Worm (Caenorhabditis elegans) whole organism, L3 larva: ENCODE data around the gene F49C12.4.

ENCODE experiments used
- R02D3.7 ChIP-seq: fragments of 150-350 bp; optimal IDR thresholded peaks from 2 replicates; lab custom pipeline; 2014; ENCODE audit warnings: missing biosample characterization, missing genetic modification characterization
- ZK546.5 ChIP-seq: sonication (generic microtip); optimal IDR thresholded peaks from 2 replicates; lab custom pipeline; 2017; ENCODE audit warnings: missing biosample characterization, missing genetic modification characterization
- aly-2 ChIP-seq: fragments of 150-350 bp; optimal IDR thresholded peaks from 2 replicates; lab custom pipeline; 2014; ENCODE audit warnings: missing biosample characterization, missing genetic modification characterization
- ama-1 ChIP-seq: fragments of 150-350 bp; optimal IDR thresholded peaks from 2 replicates; lab custom pipeline; 2018
- ceh-16 ChIP-seq: sonication (generic microtip); optimal IDR thresholded peaks from 2 replicates; lab custom pipeline; 2017; ENCODE audit warnings: missing biosample characterization, missing genetic modification characterization
- daf-12 ChIP-seq: fragments of 150-350 bp; optimal IDR thresholded peaks from 2 replicates; lab custom pipeline; 2014; ENCODE audit warnings: missing biosample characterization, missing genetic modification reagents, missing genetic modification characterization
- elt-1 ChIP-seq: fragments of 150-350 bp; optimal IDR thresholded peaks from 2 replicates; lab custom pipeline; 2014; ENCODE audit warnings: missing biosample characterization, missing genetic modification characterization
- elt-2 ChIP-seq: sonication (generic microtip); optimal IDR thresholded peaks from 2 replicates; lab custom pipeline; 2016; ENCODE audit warnings: missing genetic modification reagents, mild to moderate bottlenecking, missing genetic modification characterization, missing compliant biosample characterization
- elt-3 ChIP-seq, 3 experiments: fragments of 150-350 bp in 1 of 3; sonication (generic microtip) in 2 of 3; optimal IDR thresholded peaks; 2 replicates in 2 of 3; 4 replicates in 1 of 3; lab custom pipeline; 2014 to 2017; ENCODE audit warnings: missing biosample characterization in 3 of 3, missing genetic modification characterization in 3 of 3
- fkh-10 ChIP-seq: sonication (generic microtip); optimal IDR thresholded peaks from 2 replicates; lab custom pipeline; 2017; ENCODE audit warnings: missing biosample characterization, missing genetic modification reagents, missing genetic modification characterization
- fkh-2 ChIP-seq: fragments of 150-350 bp; optimal IDR thresholded peaks from 2 replicates; lab custom pipeline; 2014; ENCODE audit warnings: missing biosample characterization, missing genetic modification reagents, missing genetic modification characterization
- fos-1 ChIP-seq: fragments of 150-350 bp; optimal IDR thresholded peaks from 2 replicates; lab custom pipeline; 2014; ENCODE audit warnings: missing biosample characterization, missing genetic modification characterization
- hmg-11 ChIP-seq: sonication (generic microtip); optimal IDR thresholded peaks from 2 replicates; lab custom pipeline; 2016; ENCODE audit warnings: missing genetic modification characterization, missing compliant biosample characterization
- jun-1 ChIP-seq: fragments of 150-350 bp; optimal IDR thresholded peaks from 2 replicates; lab custom pipeline; 2014; ENCODE audit warnings: missing biosample characterization, missing genetic modification reagents, missing genetic modification characterization
- lin-15B ChIP-seq: fragments of 150-350 bp; optimal IDR thresholded peaks from 2 replicates; lab custom pipeline; 2014; ENCODE audit warnings: missing biosample characterization, missing genetic modification characterization
- lin-39 ChIP-seq: fragments of 150-350 bp; optimal IDR thresholded peaks from 2 replicates; lab custom pipeline; 2018; ENCODE audit warnings: missing biosample characterization, missing genetic modification reagents, missing genetic modification characterization
- mdl-1 ChIP-seq: fragments of 150-350 bp; optimal IDR thresholded peaks from 2 replicates; lab custom pipeline; 2014; ENCODE audit warnings: missing biosample characterization, missing genetic modification characterization
- mml-1 ChIP-seq: fragments of 150-350 bp; sonication (generic microtip); optimal IDR thresholded peaks from 3 replicates; lab custom pipeline; 2014; ENCODE audit warnings: missing biosample characterization, missing genetic modification characterization
- nfya-1 ChIP-seq: sonication (generic microtip); optimal IDR thresholded peaks from 2 replicates; lab custom pipeline; 2017; ENCODE audit warnings: missing genetic modification characterization, mild to moderate bottlenecking, missing compliant biosample characterization, antibody characterized with exemption, moderate library complexity; ENCODE audit not compliant: insufficient read depth
- nhr-11 ChIP-seq: fragments of 150-350 bp; optimal IDR thresholded peaks from 2 replicates; lab custom pipeline; 2014; ENCODE audit warnings: missing biosample characterization, missing genetic modification characterization
- nhr-12 ChIP-seq: fragments of 150-350 bp; optimal IDR thresholded peaks from 2 replicates; lab custom pipeline; 2014; ENCODE audit warnings: missing biosample characterization, missing genetic modification characterization
- nhr-23 ChIP-seq: fragments of 150-350 bp; optimal IDR thresholded peaks from 2 replicates; lab custom pipeline; 2014; ENCODE audit warnings: missing biosample characterization, missing genetic modification reagents, missing genetic modification characterization
- nhr-237 ChIP-seq: fragments of 150-350 bp; optimal IDR thresholded peaks from 2 replicates; lab custom pipeline; 2014; ENCODE audit warnings: missing biosample characterization, missing genetic modification characterization
- nhr-25 ChIP-seq: sonication (generic microtip); optimal IDR thresholded peaks from 2 replicates; lab custom pipeline; 2017; ENCODE audit warnings: missing biosample characterization, missing genetic modification characterization
- nhr-28 ChIP-seq: fragments of 150-350 bp; optimal IDR thresholded peaks from 2 replicates; lab custom pipeline; 2014; ENCODE audit warnings: missing biosample characterization, missing genetic modification characterization
- nhr-43 ChIP-seq: sonication (generic microtip); optimal IDR thresholded peaks from 2 replicates; lab custom pipeline; 2016; ENCODE audit warnings: mild to moderate bottlenecking, missing genetic modification characterization, missing compliant biosample characterization; ENCODE audit not compliant: poor library complexity, severe bottlenecking
- nhr-67 ChIP-seq: fragments of 150-350 bp; optimal IDR thresholded peaks from 2 replicates; lab custom pipeline; 2014; ENCODE audit warnings: missing biosample characterization, missing genetic modification characterization
- nhr-76 ChIP-seq: fragments of 150-350 bp; sonication (generic microtip); optimal IDR thresholded peaks from 5 replicates; lab custom pipeline; 2014; ENCODE audit warnings: missing biosample characterization, missing genetic modification characterization
- pha-4 ChIP-seq: fragments of 150-350 bp; optimal IDR thresholded peaks from 2 replicates; lab custom pipeline; 2014; ENCODE audit warnings: missing biosample characterization, missing genetic modification reagents, missing genetic modification characterization
- pqm-1 ChIP-seq: fragments of 150-350 bp; optimal IDR thresholded peaks from 2 replicates; lab custom pipeline; 2017; ENCODE audit warnings: missing biosample characterization, missing genetic modification characterization, inconsistent platforms
- sea-2 ChIP-seq: fragments of 150-350 bp; sonication (generic microtip); optimal IDR thresholded peaks from 4 replicates; lab custom pipeline; 2014; ENCODE audit warnings: missing biosample characterization, missing genetic modification reagents, missing genetic modification characterization
- snpc-4 ChIP-seq: fragments of 150-350 bp; optimal IDR thresholded peaks from 2 replicates; lab custom pipeline; 2014; ENCODE audit warnings: missing biosample characterization, missing genetic modification characterization
- unc-39 ChIP-seq: sonication (generic microtip); optimal IDR thresholded peaks from 4 replicates; lab custom pipeline; 2017; ENCODE audit warnings: missing biosample characterization, missing genetic modification characterization
- unc-62 ChIP-seq: fragments of 150-350 bp; sonication (generic microtip); optimal IDR thresholded peaks from 4 replicates; lab custom pipeline; 2014; ENCODE audit warnings: missing biosample characterization, missing genetic modification reagents, missing genetic modification characterization
- ztf-11 ChIP-seq: fragments of 150-350 bp; optimal IDR thresholded peaks from 2 replicates; lab custom pipeline; 2014; ENCODE audit warnings: missing biosample characterization, missing genetic modification characterization
- ztf-4 ChIP-seq: fragments of 150-350 bp; optimal IDR thresholded peaks from 2 replicates; lab custom pipeline; 2014; ENCODE audit warnings: missing biosample characterization, missing genetic modification characterization

The F49C12.4 gene

ce11 chrIV:9310935-9311566 lies 7.2 kb upstream of the F49C12.4 start:
- TF ChIP-seq fkh-2 (tag; lab: Kevin White, UChicago), result no peak
- no peak for TF ChIP-seq elt-1 (tag; lab: Kevin White, UChicago)
- no peak for TF ChIP-seq unc-39 (tag; lab: Kevin White, UChicago)
- no peak for TF ChIP-seq nhr-11 (tag; lab: Kevin White, UChicago)
- TF ChIP-seq pha-4 (tag; lab: Kevin White, UChicago), result peak; percentile 3
- TF ChIP-seq elt-2 (tag; lab: Kevin White, UChicago), result peak; percentile 89
- TF ChIP-seq jun-1 (tag; lab: Kevin White, UChicago), result peak; percentile 57
- TF ChIP-seq nhr-12, result no peak
- peak; percentile 73 for TF ChIP-seq pqm-1 (tag; lab: Kevin White, UChicago)

ce11 chrIV:9308975-9309374 lies 5.1 kb upstream of the F49C12.4 start, which contains the start of gene F49C12.6:
F49C12.6 (minus strand) TSS chrIV:9309075.
- TF ChIP-seq R02D3.7 (tag; lab: Kevin White, UChicago) (no peak), nhr-25 (tag; lab: Kevin White, UChicago) (no peak), nhr-43 (no peak), snpc-4 (tag; lab: Kevin White, UChicago) (no peak), elt-3 (tag; optimal IDR thresholded peaks at IDR 0.05; lab: Kevin White, UChicago) (no peak), fos-1 (tag; lab: Kevin White, UChicago) (no peak), unc-62 (no peak), lin-15B (no peak), fkh-10 (GFP tag; lab: Kevin White, UChicago) (no peak), pha-4 (tag; lab: Kevin White, UChicago) (no peak), mml-1 (no peak), hmg-11 (tag; lab: Kevin White, UChicago) (no peak), ztf-4 (no peak), nhr-76 (tag; lab: Kevin White, UChicago) (no peak)

DNA sequence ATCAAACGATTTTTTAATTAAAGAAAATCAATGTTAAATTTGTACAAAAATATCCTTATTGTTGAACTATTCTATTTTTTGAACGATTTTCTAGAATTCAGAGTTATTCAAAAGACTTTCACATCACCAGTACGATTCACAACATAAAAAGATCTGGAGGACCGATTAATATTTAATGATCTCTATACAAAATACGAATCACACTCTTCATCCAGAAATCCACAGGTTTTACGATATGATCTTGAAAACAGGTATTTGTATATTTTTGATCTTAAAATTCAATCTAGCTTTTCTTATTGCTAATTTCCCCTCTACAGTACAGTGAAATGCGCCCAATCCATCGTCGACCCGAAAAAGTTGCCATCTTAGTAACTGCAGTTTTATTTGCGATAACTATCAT lies 723 bp upstream of the F49C12.4 start, which contains the start of gene F49C12.5:
Gene F49C12.5, plus strand, starts transcription at position 301 of the 400 bp plus-strand sequence.
- TF ChIP-seq nhr-11 (tag; lab: Kevin White, UChicago) (no peak), nhr-237 (no peak), elt-3 (tag; optimal IDR thresholded peaks at IDR 0.05; lab: Kevin White, UChicago) (no peak), pqm-1 (tag; lab: Kevin White, UChicago) (no peak), nhr-28 (tag; lab: Kevin White, UChicago) (no peak), ZK546.5 (tag; lab: Kevin White, UChicago) (no peak), nfya-1 (no peak), ceh-16 (tag; lab: Kevin White, UChicago) (no peak), mml-1 (no peak), aly-2 (tag; lab: Kevin White, UChicago) (no peak), lin-39 (tag; lab: Kevin White, UChicago) (no peak), nhr-25 (tag; lab: Kevin White, UChicago) (no peak), snpc-4 (tag; lab: Kevin White, UChicago) (no peak), sea-2 (GFP tag; lab: Kevin White, UChicago) (no peak)

ce11 chrIV:9300127-9300526 lies 3.8 kb downstream of the F49C12.4 start, which contains the start of gene F49C12.3:
F49C12.3 (plus strand) TSS chrIV:9300427.
- TF ChIP-seq ama-1 (lab: Kevin White, UChicago) (no peak), daf-12 (tag; lab: Kevin White, UChicago) (no peak), unc-62 (no peak), nhr-23 (tag; lab: Kevin White, UChicago) (no peak)

ce11 chrIV:9299145-9299544 lies 4.7 kb downstream of the F49C12.4 start, which contains the start of gene F49C12.2:
F49C12.2 (minus strand) TSS chrIV:9299245.
- TF ChIP-seq nhr-67 (tag; lab: Kevin White, UChicago) (no peak), nhr-12 (no peak), ztf-11 (tag; lab: Kevin White, UChicago) (no peak), ceh-16 (tag; lab: Kevin White, UChicago) (no peak), fkh-2 (tag; lab: Kevin White, UChicago) (no peak), unc-39 (tag; lab: Kevin White, UChicago) (no peak), lin-15B (no peak), nfya-1 (no peak), mdl-1 (no peak), ama-1 (lab: Kevin White, UChicago) (no peak), pha-4 (tag; lab: Kevin White, UChicago) (no peak), pqm-1 (tag; lab: Kevin White, UChicago) (no peak), daf-12 (tag; lab: Kevin White, UChicago) (no peak)
